Fruit fly (Drosophila melanogaster) ovary, adult (tissue): ENCODE data around the gene CG31198.

ENCODE experiments used
- CG17801 ChIP-seq: fragments of 200-800 bp; optimal IDR thresholded peaks from 2 replicates; lab custom pipeline; 2019; ENCODE audit warnings: missing biosample characterization, mild to moderate bottlenecking, missing genetic modification characterization, moderate library complexity; ENCODE audit not compliant: partially characterized antibody

CG31198 gene

DNA sequence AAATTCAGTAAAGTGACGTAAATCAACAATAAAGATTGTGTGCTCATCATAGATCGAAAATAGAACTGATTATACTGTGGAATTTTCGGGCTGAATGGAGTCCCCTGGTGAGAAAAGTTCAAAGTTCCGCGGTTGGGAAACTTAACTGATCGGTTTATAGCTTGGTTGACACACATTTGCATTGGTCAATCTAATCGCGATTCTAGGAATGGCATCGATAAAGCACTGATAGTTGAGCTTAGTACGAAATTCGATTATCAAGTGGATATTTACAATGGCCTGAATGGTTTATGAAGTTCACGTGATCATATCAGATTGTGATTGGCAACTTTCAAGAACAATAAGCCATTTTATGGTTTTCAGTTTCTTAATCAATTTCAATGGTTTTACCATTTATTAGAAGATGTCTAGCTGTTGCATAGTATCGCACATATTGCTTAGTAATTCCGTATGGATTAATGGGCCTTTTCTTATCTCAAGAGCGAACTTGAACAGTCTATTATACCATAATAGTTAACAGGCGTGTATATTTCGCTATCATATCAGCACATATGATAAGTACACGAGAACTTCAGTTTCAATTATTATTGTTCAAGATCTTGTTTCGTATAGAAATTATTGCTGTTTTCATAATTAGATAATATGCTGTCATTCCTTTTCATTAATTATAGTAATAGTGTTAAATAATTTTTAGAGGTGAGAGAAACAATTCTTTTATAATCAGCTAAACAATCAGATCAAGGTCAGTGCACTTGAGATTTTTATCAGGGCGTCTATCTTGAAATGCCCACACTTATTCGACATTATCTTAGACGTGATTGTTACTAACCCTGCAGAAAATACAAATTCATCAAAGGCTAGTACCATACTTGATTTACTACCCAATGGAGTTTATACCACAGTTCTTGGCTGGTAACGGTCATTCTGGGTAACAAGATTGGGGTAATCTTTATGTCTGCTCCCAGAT, 4.9 kb upstream of the CG31198 start, which contains the start of gene CG31233:
Gene CG31233, plus strand, starts transcription at position 900 of the 967 bp plus-strand sequence.
- TF ChIP-seq CG17801 (GFP tag; lab: Kevin White, UChicago), result no peak

DNA sequence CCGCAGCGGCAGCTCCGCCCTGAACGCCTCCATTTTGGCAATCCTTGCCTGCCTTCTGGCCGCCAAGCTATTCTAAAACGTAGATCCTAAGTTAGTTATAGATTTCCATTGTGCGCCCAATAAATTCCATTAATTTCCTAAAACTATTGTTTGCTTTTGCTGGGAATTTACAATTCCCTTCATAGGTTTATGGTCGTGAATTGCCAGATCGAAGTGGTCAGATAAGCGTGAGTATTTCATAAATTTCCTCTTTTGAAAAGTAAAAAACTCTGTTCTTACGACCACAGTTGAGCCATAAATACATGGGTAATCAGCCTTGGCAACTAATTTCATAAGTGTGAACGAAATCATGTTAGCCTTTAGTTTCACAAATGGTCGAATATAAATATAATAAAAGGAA, 1.0 kb upstream of the CG31198 start:
- TF ChIP-seq CG17801 (GFP tag; lab: Kevin White, UChicago), result no peak

DNA sequence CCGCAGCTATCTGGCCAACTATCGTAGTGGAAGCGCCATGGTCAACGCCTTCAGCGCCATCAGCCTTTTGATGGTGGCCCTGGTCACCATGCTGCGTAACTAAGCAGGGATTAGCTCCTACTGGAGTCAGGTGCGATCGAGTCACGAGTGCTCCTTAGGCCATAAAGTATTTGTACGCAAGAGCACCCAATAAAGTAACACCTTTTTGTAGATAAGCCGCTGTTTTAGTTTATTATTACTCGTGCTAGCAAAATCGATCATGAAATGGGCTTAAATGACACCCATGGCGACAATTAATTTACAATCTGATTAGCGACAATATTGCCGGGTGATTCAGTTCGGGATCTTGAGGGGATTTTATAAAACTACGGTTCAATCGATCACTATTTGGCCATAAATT, 3.4 kb downstream of the CG31198 start:
- no peak for TF ChIP-seq CG17801 (GFP tag; lab: Kevin White, UChicago)

DNA sequence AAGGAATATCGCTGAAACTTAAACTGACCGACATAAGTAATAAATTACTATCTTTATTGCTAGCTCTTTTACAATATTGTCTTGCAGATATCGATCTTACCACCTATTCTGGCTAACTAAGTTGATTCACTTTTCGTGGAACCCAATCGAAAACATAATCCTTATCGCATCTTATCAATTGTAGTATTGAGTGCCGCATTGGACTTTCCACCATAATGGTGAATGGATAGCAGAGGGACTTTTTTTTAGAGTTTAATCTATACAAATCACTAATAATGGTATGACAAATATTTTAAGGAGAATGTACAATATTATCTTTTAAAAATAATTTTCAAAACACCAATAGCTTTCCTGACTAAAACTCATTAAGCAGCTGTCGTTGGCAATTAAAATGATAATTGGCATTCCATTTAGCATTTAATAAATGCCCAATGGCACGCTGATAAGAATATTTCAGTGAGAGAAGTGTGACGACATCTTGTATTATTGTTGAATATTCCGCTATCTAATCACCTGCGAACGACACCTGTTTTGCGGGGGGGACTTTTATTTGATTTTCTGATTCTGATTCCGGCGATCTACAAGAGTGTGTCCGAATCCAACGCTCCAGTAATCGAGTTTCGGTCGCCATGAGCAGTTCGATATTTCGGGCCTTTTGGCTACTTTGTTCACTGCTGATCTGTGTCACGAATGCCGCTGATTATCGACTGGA, 4.2 kb downstream of the CG31198 start, which contains the start of gene CG42335:
Gene CG42335, plus strand, starts transcription at position 620 of the 712 bp plus-strand sequence.
- TF ChIP-seq CG17801 (GFP tag; lab: Kevin White, UChicago), result no peak

DNA sequence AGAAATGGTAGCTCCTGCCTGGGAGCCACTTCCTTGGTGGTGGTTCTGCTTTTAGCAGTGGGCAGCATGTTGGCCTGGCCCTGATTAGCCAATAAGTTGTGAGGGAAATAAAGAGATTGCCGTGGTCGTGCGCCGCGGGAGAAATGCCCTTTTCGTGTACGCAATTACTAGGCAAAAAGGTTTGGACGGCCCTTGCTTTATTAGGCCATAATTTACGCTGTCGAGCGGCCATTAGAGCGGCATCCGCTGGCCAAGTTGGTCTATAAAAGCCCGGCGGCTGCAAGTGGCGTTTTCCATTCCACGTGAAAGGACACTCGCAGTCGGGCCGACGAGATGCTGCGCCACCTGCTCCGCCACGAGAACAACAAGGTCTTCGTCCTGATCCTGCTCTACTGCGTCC, 15.1 kb downstream of the CG31198 start, which contains the start of gene Burs:
Gene Burs, plus strand, starts transcription at position 301 of the 400 bp plus-strand sequence.
- TF ChIP-seq CG17801 (GFP tag; lab: Kevin White, UChicago), result no peak

DNA sequence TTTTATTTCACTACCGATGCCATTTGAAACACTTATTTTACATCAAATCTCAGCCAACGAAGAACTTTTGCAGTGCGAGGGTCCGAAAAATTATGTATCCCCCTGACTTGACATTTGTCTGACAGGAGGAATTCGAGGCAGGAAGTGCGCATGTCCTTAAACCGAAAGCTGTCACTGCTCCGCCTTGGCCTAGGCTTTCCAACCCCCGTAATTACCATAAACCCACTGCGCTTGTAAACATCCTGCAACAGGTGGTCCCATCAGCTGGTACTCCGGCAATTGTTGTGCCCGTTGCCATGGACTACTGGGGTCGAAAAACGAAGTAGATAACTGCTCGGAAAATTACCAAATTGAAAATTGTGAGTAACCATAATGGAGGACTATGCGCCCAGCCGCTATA, 21.6 kb downstream of the CG31198 start, which contains the start of the genes GABA-B-R2 and CG6800:
Gene GABA-B-R2, minus strand, starts transcription at position 75 of the 400 bp plus-strand sequence.
Gene CG6800, plus strand, starts transcription at position 373 of the 400 bp plus-strand sequence.
- no peak for TF ChIP-seq CG17801 (GFP tag; lab: Kevin White, UChicago)

DNA sequence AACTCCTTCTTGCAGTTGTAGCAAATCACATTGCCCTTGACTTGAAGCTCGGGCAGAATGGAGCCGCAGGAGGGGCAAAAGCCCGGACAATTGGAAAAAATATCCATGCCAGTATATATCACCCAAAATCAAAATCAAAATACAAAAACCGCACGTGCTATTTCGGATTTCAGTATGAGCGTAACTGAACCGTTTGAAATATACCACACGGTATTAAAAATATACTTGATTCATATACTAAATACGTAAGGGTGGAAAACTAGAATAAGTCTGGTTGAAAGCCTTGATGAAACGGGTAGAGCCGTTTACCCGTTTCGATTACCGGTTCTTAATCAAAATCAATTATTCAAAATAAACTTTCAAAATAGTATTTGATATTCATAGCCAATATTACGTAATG, 23.5 kb downstream of the CG31198 start, which contains the start of gene Polr1H:
Gene Polr1H, minus strand, starts transcription at position 188 of the 400 bp plus-strand sequence.
- TF ChIP-seq CG17801 (GFP tag; lab: Kevin White, UChicago), result no peak

DNA sequence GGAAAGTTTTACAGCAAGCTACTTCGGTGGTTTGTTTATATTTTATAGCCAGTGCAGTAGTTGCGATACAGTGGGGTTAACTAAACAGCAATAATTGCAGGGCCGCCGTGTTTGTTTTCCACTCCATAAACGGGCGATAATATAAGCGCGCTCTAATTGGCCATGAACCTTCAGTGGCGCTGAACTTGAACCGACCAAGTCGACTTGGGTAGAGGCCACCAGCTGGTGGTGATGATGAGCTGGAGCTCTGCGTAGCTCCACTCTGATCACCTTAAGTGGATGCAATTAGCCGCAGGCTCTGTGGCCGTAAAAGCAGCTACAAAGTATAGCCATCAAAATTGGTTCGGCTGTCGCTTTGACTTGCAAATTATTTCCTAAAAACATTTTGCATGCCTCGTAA, 26.0 kb downstream of the CG31198 start:
- TF ChIP-seq CG17801 (GFP tag; lab: Kevin White, UChicago), result no peak

DNA sequence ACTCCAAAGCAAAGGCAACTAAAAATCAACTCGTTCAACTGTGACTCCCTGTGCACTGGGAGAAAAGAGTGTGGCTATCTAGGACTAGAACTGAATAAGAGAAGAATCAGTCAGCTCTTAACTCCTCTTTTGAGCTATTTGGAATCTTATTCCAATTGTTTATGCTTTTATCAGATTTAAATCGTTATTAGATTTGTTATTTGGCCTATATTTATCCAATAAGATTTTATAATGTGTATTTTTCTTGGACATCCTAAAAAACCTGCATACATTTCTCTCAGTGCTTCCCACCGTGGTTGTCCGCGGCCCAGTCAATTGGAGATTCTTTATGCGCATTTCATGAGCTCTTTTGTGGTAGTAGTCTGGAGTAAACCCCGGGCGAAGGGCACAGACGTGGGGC, 27.3 kb downstream of the CG31198 start:
- TF ChIP-seq CG17801 (GFP tag; lab: Kevin White, UChicago), result no peak

DNA sequence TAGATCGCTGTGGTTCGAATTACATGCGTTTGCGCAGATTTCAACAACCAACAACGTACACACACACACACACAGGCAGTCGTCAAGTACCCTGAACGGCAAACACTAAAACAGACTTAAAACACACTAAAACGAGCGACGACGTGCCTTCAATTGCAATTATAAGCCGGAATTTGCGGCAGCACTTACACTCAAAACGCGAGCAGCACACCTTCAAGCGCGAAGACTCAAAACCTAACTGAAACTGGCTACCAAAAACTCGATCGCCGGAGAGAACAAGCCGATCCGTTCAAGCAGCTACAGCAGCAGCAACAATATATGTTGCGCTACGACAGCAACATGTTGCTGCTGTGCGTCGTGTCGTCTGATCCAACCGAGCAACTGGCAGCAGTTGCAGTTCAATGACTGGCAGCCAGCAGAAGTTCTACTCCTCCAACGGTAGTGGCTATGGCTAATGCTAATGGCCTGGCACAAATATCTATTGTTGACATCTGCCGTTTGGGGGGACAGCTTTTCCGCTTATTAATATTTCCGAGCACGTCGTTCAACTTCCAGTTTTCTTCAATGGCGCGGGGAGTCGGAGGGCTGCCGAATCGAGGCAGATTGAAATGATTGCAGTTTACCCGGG, 28.3 kb downstream of the CG31198 start, which contains the start of gene tsl:
Gene tsl, minus strand, starts transcription at position 242 of the 628 bp plus-strand sequence.
- TF ChIP-seq CG17801 (GFP tag; lab: Kevin White, UChicago), result no peak

DNA sequence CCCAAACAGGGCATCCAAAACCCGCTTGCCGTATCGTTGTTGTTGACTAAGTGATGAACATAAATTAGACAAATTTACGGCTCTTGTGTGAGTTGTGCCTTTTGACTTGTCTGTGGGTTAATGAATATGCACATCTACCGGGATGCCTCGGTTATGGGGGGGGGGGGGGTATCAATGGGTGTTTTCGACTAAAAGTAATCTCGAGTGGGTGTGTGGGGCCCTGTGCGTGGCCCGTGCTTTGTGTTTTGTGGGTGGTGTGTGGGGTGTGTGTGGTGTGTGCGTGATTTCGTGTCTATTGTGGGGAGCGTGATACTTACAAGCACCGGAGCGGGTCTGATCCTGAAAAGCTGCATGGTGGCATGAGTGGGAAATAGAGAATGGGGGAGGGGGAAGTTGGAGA, 36.3 kb downstream of the CG31198 start:
- TF ChIP-seq CG17801 (GFP tag; lab: Kevin White, UChicago), result no peak

DNA sequence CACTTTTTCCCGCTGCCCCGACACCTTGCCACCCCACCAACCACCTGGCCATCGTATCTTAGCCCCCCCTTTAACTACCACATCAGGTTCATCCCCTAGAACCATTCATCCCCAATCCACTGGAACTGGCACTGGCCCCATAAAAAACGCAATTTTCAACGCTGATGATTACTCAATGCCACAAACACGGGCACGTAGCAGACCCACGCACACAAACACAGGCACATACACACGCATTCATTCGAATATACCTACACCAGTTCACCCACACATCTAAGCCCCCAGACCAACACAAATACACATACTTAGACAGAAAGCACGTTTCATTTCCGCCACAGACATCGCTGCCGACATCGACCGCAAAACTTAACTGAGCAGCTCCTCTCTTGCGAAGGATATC, 39.6 kb downstream of the CG31198 start:
- no peak for TF ChIP-seq CG17801 (GFP tag; lab: Kevin White, UChicago)

DNA sequence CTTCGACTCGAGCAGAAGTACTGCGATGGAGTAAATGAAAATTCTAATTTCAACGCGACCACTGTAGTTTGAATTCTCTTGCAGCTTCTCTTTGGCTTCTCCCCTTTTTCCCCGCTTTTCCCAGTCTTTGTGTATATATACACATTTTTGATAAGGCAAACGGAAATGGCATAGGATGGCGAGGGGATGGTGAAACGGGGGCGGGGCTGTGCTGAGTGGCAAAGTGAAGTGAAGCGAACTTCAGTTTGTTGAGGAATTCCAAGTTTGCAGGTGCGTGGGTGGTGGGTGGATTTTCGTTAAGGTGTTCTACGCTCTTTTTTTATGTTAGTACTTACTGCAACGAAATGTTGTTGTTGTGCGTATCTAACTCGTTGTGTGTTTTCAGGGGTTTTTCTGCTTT, 53.1 kb downstream of the CG31198 start:
- no peak for TF ChIP-seq CG17801 (GFP tag; lab: Kevin White, UChicago)
